Fruit fly (Drosophila melanogaster) whole organism, wandering third instar larva: ENCODE data around the gene CG8065.

Experiments used
- Mio ChIP-seq: sonication (Bioruptor generic); optimal IDR thresholded peaks from 2 replicates; lab custom pipeline; 2016; ENCODE audit warnings: missing biosample characterization, missing genetic modification characterization
- OdsH ChIP-seq: fragments of 200-800 bp; sonication (Bioruptor generic); optimal IDR thresholded peaks from 2 replicates; lab custom pipeline; 2016; ENCODE audit warnings: missing biosample characterization, mild to moderate bottlenecking, missing genetic modification characterization
- Vsx2 ChIP-seq: fragments of 200-300, 225-300 bp; sonication (Bioruptor generic); optimal IDR thresholded peaks from 2 replicates; lab custom pipeline; 2018; ENCODE audit warnings: missing biosample characterization, missing genetic modification characterization; ENCODE audit not compliant: partially characterized antibody
- lola ChIP-seq: fragments of >200 bp; optimal IDR thresholded peaks from 2 replicates; lab custom pipeline; 2017; ENCODE audit warnings: missing biosample characterization, missing genetic modification characterization
- psq ChIP-seq: fragments of 200-800 bp; sonication (Bioruptor generic); optimal IDR thresholded peaks from 3 replicates; lab custom pipeline; 2017; ENCODE audit warnings: missing biosample characterization, mild to moderate bottlenecking, missing genetic modification characterization, moderate library complexity
- woc ChIP-seq: sonication (Bioruptor generic); optimal IDR thresholded peaks from 2 replicates; lab custom pipeline; 2016; ENCODE audit warnings: missing biosample characterization, mild to moderate bottlenecking, missing genetic modification characterization

- TF ChIP-seq lola (GFP tag; lab: Kevin White, UChicago): no peak
- TF ChIP-seq OdsH (GFP tag; lab: Kevin White, UChicago): no peak
- no peak for TF ChIP-seq Vsx2 (GFP tag; lab: Kevin White, UChicago)
- no peak for TF ChIP-seq woc
- no peak for TF ChIP-seq psq (GFP tag; lab: Kevin White, UChicago)
- TF ChIP-seq Mio (GFP tag; lab: Kevin White, UChicago): no peak
Measured at dm6 chr3L:10254131-10254530, 38.7 kb downstream of the CG8065 start.
